Fruit fly (Drosophila melanogaster) whole organism, wandering third instar larva: Measurements from ENCODE around the gene RpS14a.

Experiments
- Abd-B ChIP-seq: fragments of >200 bp; optimal IDR thresholded peaks from 2 replicates; lab custom pipeline; 2017; ENCODE audit warnings: missing biosample characterization, missing genetic modification characterization
- CG32264 ChIP-seq: fragments of 200-800 bp; sonication (Bioruptor generic); optimal IDR thresholded peaks from 2 replicates; lab custom pipeline; 2016; ENCODE audit warnings: missing biosample characterization, missing genetic modification characterization
- Dfd ChIP-seq: fragments of >200 bp; optimal IDR thresholded peaks from 2 replicates; lab custom pipeline; 2017; ENCODE audit warnings: missing biosample characterization, missing genetic modification characterization
- Dif ChIP-seq: fragments of 200-275, 200-300 bp; sonication (Bioruptor generic); optimal IDR thresholded peaks from 2 replicates; lab custom pipeline; 2018; ENCODE audit warnings: missing biosample characterization, missing genetic modification characterization; ENCODE audit not compliant: partially characterized antibody
- HLH106 ChIP-seq: fragments of 200-800 bp; optimal IDR thresholded peaks from 3 replicates; lab custom pipeline; 2019; ENCODE audit warnings: missing biosample characterization, mild to moderate bottlenecking, missing genetic modification characterization, moderate library complexity
- Hnf4 ChIP-seq: fragments of 200-800 bp; sonication (Bioruptor generic); optimal IDR thresholded peaks from 2 replicates; lab custom pipeline; 2016; ENCODE audit warnings: missing biosample characterization, mild to moderate bottlenecking, missing genetic modification characterization
- Jra ChIP-seq: sonication (Bioruptor generic); optimal IDR thresholded peaks from 2 replicates; lab custom pipeline; 2016; ENCODE audit warnings: missing biosample characterization, missing genetic modification characterization
- Mio ChIP-seq: sonication (Bioruptor generic); optimal IDR thresholded peaks from 2 replicates; lab custom pipeline; 2016; ENCODE audit warnings: missing biosample characterization, missing genetic modification characterization
- OdsH ChIP-seq: fragments of 200-800 bp; sonication (Bioruptor generic); optimal IDR thresholded peaks from 2 replicates; lab custom pipeline; 2016; ENCODE audit warnings: missing biosample characterization, mild to moderate bottlenecking, missing genetic modification characterization
- Rel ChIP-seq, 2 experiments: fragments of 200-800 bp; sonication (Bioruptor generic) in 1 of 2; optimal IDR thresholded peaks; 2 replicates in 1 of 2; 3 replicates in 1 of 2; lab custom pipeline; 2016 to 2019; ENCODE audit warnings: mild to moderate bottlenecking in 2 of 2, missing biosample characterization in 2 of 2, missing genetic modification characterization in 2 of 2, moderate library complexity in 1 of 2
- Sp1 ChIP-seq: fragments of 200-800 bp; sonication (Bioruptor generic); optimal IDR thresholded peaks from 3 replicates; lab custom pipeline; 2019; ENCODE audit warnings: missing biosample characterization, mild to moderate bottlenecking, missing genetic modification characterization, moderate library complexity
- Vsx2 ChIP-seq: fragments of 200-300, 225-300 bp; sonication (Bioruptor generic); optimal IDR thresholded peaks from 2 replicates; lab custom pipeline; 2018; ENCODE audit warnings: missing biosample characterization, missing genetic modification characterization; ENCODE audit not compliant: partially characterized antibody
- brk ChIP-seq: fragments of 200-800 bp; sonication (Bioruptor generic); optimal IDR thresholded peaks from 2 replicates; lab custom pipeline; 2016; ENCODE audit warnings: missing biosample characterization, mild to moderate bottlenecking, missing genetic modification characterization
- dl ChIP-seq, 2 experiments: fragments of 175-275, 200-275 bp in 1 of 2; fragments of 200-275 bp in 1 of 2; sonication (Bioruptor generic); optimal IDR thresholded peaks; lab custom pipeline; 2018; ENCODE audit warnings: mild to moderate bottlenecking in 2 of 2, missing biosample characterization in 2 of 2, missing genetic modification characterization in 2 of 2, moderate library complexity in 2 of 2; ENCODE audit not compliant: partially characterized antibody in 2 of 2, insufficient read depth in 1 of 2
- dmrt93B ChIP-seq: fragments of 200-800 bp; sonication (Bioruptor generic); optimal IDR thresholded peaks from 2 replicates; lab custom pipeline; 2018; ENCODE audit warnings: missing biosample characterization, mild to moderate bottlenecking, missing genetic modification characterization
- dsf ChIP-seq: sonication (Bioruptor generic); optimal IDR thresholded peaks from 2 replicates; lab custom pipeline; 2016; ENCODE audit warnings: missing biosample characterization, missing genetic modification characterization, borderline replicate concordance
- ey ChIP-seq: fragments of 200-800 bp; sonication (Bioruptor generic); optimal IDR thresholded peaks from 2 replicates; lab custom pipeline; 2016; ENCODE audit warnings: missing biosample characterization, missing genetic modification characterization
- foxo ChIP-seq, 2 experiments: fragments of 200-800 bp; sonication (Bioruptor generic); optimal IDR thresholded peaks; 2 replicates in 1 of 2; 3 replicates in 1 of 2; lab custom pipeline; 2016 to 2017; ENCODE audit warnings: missing biosample characterization in 2 of 2, missing genetic modification characterization in 2 of 2
- fru ChIP-seq: fragments of 200-800 bp; sonication (Bioruptor generic); optimal IDR thresholded peaks from 3 replicates; lab custom pipeline; 2016; ENCODE audit warnings: missing biosample characterization, mild to moderate bottlenecking, missing genetic modification characterization
- h ChIP-seq: fragments of 200-800 bp; sonication (Bioruptor generic); optimal IDR thresholded peaks from 3 replicates; lab custom pipeline; 2016; ENCODE audit warnings: missing biosample characterization, mild to moderate bottlenecking, missing genetic modification characterization
- jim ChIP-seq: fragments of 175-275, 200-325 bp; sonication (Bioruptor generic); optimal IDR thresholded peaks from 2 replicates; lab custom pipeline; 2016; ENCODE audit warnings: missing biosample characterization, mild to moderate bottlenecking, missing genetic modification characterization
- lola ChIP-seq: fragments of >200 bp; optimal IDR thresholded peaks from 2 replicates; lab custom pipeline; 2017; ENCODE audit warnings: missing biosample characterization, missing genetic modification characterization
- pan ChIP-seq: fragments of >200 bp; optimal IDR thresholded peaks from 2 replicates; lab custom pipeline; 2017
- psq ChIP-seq: fragments of 200-800 bp; sonication (Bioruptor generic); optimal IDR thresholded peaks from 3 replicates; lab custom pipeline; 2017; ENCODE audit warnings: missing biosample characterization, mild to moderate bottlenecking, missing genetic modification characterization, moderate library complexity
- rgr ChIP-seq: fragments of 200-800 bp; sonication (Bioruptor generic); optimal IDR thresholded peaks from 3 replicates; lab custom pipeline; 2016; ENCODE audit warnings: missing biosample characterization, mild to moderate bottlenecking, missing genetic modification characterization
- sage ChIP-seq: fragments of 200-800 bp; sonication (Bioruptor generic); optimal IDR thresholded peaks from 2 replicates; lab custom pipeline; 2016; ENCODE audit warnings: missing biosample characterization, mild to moderate bottlenecking, missing genetic modification characterization
- usp ChIP-seq: fragments of >200 bp; optimal IDR thresholded peaks from 2 replicates; lab custom pipeline; 2017; ENCODE audit warnings: missing biosample characterization, missing genetic modification characterization

Gene RpS14a

dm6 chrX:7963724-7964123 lies 30.2 kb downstream of the RpS14a start, which contains the start of gene sn:
sn (plus strand) TSS chrX:7964024.
- TF ChIP-seq Hnf4 (GFP tag; lab: Kevin White, UChicago) (no peak), dl (GFP tag; optimal IDR thresholded peaks at IDR 0.05; lab: Kevin White, UChicago; ENCODE audit: insufficient read depth in 1 of 2, partially characterized antibody in 2 of 2) (no peak), lola (GFP tag; lab: Kevin White, UChicago) (no peak), Jra (GFP tag; lab: Kevin White, UChicago) (no peak), Rel (GFP tag; optimal IDR thresholded peaks at IDR 0.05; lab: Kevin White, UChicago) (no peak), Rel (tag; optimal IDR thresholded peaks at IDR 0.05; lab: Kevin White, UChicago) (no peak), sage (GFP tag; lab: Kevin White, UChicago) (no peak), foxo (GFP tag; optimal IDR thresholded peaks at IDR 0.05; lab: Kevin White, UChicago) (no peak), usp (GFP tag; lab: Kevin White, UChicago) (no peak), jim (GFP tag; lab: Kevin White, UChicago) (no peak), Abd-B (GFP tag; lab: Kevin White, UChicago) (no peak), Dif (GFP tag; lab: Kevin White, UChicago) (no peak), Dfd (GFP tag; lab: Kevin White, UChicago) (no peak), ey (GFP tag; lab: Kevin White, UChicago) (no peak), dsf (GFP tag; lab: Kevin White, UChicago) (no peak), rgr (GFP tag; lab: Kevin White, UChicago) (no peak), Vsx2 (GFP tag; lab: Kevin White, UChicago) (no peak), Mio (no peak), brk (GFP tag; lab: Kevin White, UChicago) (no peak), Sp1 (GFP tag; lab: Kevin White, UChicago) (no peak)

DNA sequence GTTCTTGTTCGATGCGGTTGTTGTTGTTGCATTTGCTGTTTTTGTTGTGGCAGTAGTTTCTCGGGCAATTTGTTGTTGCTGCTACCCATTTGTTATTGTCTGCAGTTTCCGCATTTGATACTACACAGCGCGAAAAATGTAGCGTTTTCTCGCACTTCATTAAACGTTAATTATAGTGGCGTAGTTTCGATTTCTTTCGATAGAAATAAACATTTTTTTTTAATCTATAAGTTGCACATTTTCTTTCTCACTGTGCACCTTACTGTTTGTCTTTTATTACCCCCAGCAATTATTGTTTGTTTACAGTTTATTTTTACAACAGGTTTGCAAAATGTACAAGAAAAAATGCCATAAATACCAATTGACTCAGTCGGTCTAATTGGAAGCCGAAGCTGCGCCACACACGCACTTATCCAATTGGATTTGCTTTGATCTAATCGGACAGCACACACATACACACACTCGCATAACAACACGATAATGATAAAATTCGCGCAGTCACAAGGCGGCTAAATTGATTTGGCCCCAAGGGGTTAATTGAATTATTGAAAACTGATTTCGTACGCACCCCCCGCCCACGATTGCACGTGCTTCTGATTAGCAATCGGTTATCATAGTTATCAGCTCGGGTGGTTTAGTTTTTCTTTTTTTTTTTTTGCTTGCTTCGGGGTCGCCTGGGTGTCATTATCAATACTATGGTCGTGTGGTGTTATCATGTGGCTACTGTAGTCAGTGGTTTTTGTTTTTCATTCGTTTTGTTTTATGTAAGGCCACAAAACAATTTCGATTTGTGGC lies 32.4 kb downstream of the RpS14a start:
- TF ChIP-seq CG32264 (no peak), pan (lab: Kevin White, UChicago) (no peak), sage (GFP tag; lab: Kevin White, UChicago) (no peak), psq (GFP tag; lab: Kevin White, UChicago) (no peak)

DNA sequence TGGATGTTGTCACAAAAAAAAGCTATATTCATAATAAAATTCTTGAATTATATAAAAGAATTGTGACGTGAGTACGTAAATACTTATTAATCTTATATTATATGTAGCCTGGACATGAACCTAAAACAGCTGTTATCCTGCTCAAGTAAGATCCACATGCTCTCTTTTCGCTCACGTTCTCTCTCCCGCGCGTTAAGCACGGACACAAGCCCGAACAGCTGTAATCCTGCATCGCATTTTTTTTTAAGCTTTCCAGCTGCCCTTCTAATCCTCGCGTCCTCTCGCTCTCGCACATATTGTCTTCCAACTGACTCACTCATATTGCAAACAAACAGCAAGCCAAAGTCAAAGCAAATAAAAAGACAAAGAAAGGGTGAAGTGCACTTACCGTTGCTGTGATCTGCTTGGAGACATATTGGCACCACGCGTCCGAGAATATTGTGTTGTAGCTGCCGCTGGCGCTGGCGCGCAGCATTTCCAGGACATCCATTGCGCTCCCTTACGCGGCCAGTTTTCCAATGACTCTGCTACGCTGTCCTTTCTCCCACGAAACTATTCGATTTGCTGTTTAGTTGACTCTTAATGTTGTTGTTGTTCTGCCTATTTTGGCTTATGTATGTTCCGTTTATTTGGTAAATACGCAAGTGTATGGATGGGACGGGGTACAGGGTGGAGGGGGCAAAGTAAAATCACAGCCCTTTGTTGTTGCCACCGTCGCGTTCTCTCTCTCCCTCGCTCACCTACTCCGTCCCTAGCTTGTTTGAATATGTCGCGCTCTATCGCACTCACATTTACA lies 33.7 kb downstream of the RpS14a start:
- TF ChIP-seq CG32264 (no peak), ey (GFP tag; lab: Kevin White, UChicago) (no peak), lola (GFP tag; lab: Kevin White, UChicago) (no peak)
- TF ChIP-seq, all 38 proteins: peak for 0

dm6 chrX:7967848-7968143 lies 34.3 kb downstream of the RpS14a start:
- TF ChIP-seq brk (GFP tag; lab: Kevin White, UChicago) = no peak
- TF ChIP-seq Mio = no peak
- TF ChIP-seq, all 38 proteins: peak for 0

DNA sequence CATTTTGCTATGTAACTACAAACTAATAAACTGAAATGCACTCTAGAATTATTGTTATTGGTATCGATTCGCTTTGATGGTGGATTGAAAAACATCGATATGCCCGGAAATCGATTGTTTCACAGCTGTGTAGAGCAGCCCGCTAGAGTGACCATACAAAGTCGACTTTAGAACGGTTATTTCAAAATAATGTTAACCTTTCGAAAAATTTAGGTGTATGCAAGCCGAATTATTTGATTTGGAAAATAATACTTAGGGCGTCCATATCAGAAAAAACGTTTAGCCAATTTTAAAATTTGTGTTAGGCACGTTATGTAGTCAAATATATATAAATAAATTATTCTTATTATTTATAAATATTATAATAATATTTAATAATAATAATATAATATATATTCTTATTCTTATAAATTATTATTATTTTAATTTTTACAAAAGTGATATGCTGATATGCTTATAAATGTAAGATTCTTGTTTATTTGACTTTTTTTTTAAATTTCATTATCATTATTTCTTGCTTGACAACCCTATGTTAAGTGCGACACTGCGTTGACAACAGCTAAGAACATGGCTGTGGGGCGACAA lies 34.8 kb downstream of the RpS14a start, which contains the start of gene sws:
sws (minus strand) TSS at position 22 of the 585 bp plus-strand sequence.
- TF ChIP-seq h (GFP tag; lab: Kevin White, UChicago) (peak; percentile 14), foxo (GFP tag; optimal IDR thresholded peaks at IDR 0.05; lab: Kevin White, UChicago) (peak in 1 of 2 experiments; percentile 61), dmrt93B (GFP tag; lab: Kevin White, UChicago) (no peak), ey (GFP tag; lab: Kevin White, UChicago) (peak; percentile 15), fru (GFP tag; lab: Kevin White, UChicago) (peak; percentile 39), HLH106 (peak; percentile 63), Sp1 (GFP tag; lab: Kevin White, UChicago) (peak; percentile 34), psq (GFP tag; lab: Kevin White, UChicago) (peak; percentile 23), lola (GFP tag; lab: Kevin White, UChicago) (no peak), rgr (GFP tag; lab: Kevin White, UChicago) (peak; percentile 26), OdsH (GFP tag; lab: Kevin White, UChicago) (peak; percentile 37)
